Fruit fly (Drosophila melanogaster) S2 (cell line): Measurements from ENCODE around the gene Stim.

ENCODE experiments used
- CG8478 ChIP-seq: fragments of >200 bp; optimal IDR thresholded peaks from 2 replicates; lab custom pipeline; 2018
- CTCF ChIP-seq, 2 experiments: fragments of >200 bp; optimal IDR thresholded peaks; 2 replicates each; lab custom pipeline; 2018

- no peak for TF ChIP-seq CG8478 (lab: Kevin White, UChicago)
- TF ChIP-seq CTCF (optimal IDR thresholded peaks at IDR 0.05; lab: Kevin White, UChicago): no peak
These were observed 18.6 kb downstream of the Stim start, which contains the start of gene CG8916 for dm6 chrX:15921655-15922054.
